Worm (Caenorhabditis elegans) whole organism, late embryonic: ENCODE results near the gene ints-13.

Source experiments
- C08G9.2 ChIP-seq: sonication (generic microtip); optimal IDR thresholded peaks from 2 replicates; lab custom pipeline; 2016; ENCODE audit warnings: mild to moderate bottlenecking, missing genetic modification characterization, moderate library complexity, missing compliant biosample characterization
- K02D7.2 ChIP-seq: sonication (generic microtip); optimal IDR thresholded peaks from 2 replicates; lab custom pipeline; 2017; ENCODE audit warnings: mild to moderate bottlenecking, missing genetic modification characterization, missing compliant biosample characterization
- T23F11.4 ChIP-seq: fragments of 200-800 bp; sonication (Bioruptor generic); optimal IDR thresholded peaks from 2 replicates; lab custom pipeline; 2018; ENCODE audit warnings: mild to moderate bottlenecking, missing genetic modification characterization, missing compliant biosample characterization
- Y22D7AL.16 ChIP-seq: sonication (generic microtip); optimal IDR thresholded peaks from 2 replicates; lab custom pipeline; 2016; ENCODE audit warnings: missing genetic modification characterization, missing compliant biosample characterization
- ahr-1 ChIP-seq: sonication (generic microtip); optimal IDR thresholded peaks from 2 replicates; lab custom pipeline; 2016; ENCODE audit warnings: missing genetic modification characterization, missing compliant biosample characterization
- ceh-14 ChIP-seq: sonication (generic microtip); optimal IDR thresholded peaks from 2 replicates; lab custom pipeline; 2016; ENCODE audit warnings: missing genotype, missing genetic modification characterization, missing compliant biosample characterization
- ceh-18 ChIP-seq: sonication (generic microtip); optimal IDR thresholded peaks from 2 replicates; lab custom pipeline; 2016; ENCODE audit warnings: missing genetic modification characterization, missing compliant biosample characterization
- ceh-22 ChIP-seq: sonication (generic microtip); optimal IDR thresholded peaks from 2 replicates; lab custom pipeline; 2017; ENCODE audit warnings: missing biosample characterization, missing genetic modification characterization
- ceh-24 ChIP-seq: sonication (generic microtip); optimal IDR thresholded peaks from 2 replicates; lab custom pipeline; 2016; ENCODE audit warnings: mild to moderate bottlenecking, missing genetic modification characterization, missing compliant biosample characterization
- ceh-31 ChIP-seq: sonication (generic microtip); optimal IDR thresholded peaks from 2 replicates; lab custom pipeline; 2016; ENCODE audit warnings: missing genetic modification characterization, missing compliant biosample characterization
- ceh-34 ChIP-seq: sonication (generic microtip); optimal IDR thresholded peaks from 2 replicates; lab custom pipeline; 2016; ENCODE audit warnings: mild to moderate bottlenecking, missing genetic modification characterization, missing compliant biosample characterization
- ceh-48 ChIP-seq: sonication (generic microtip); optimal IDR thresholded peaks from 2 replicates; lab custom pipeline; 2016; ENCODE audit warnings: missing genetic modification characterization, inconsistent platforms, missing compliant biosample characterization
- ceh-6 ChIP-seq: fragments of 200-800 bp; sonication (Bioruptor generic); optimal IDR thresholded peaks from 2 replicates; lab custom pipeline; 2018; ENCODE audit warnings: mild to moderate bottlenecking, missing genetic modification characterization, missing compliant biosample characterization
- che-1 ChIP-seq: sonication (generic microtip); optimal IDR thresholded peaks from 2 replicates; lab custom pipeline; 2016; ENCODE audit warnings: mild to moderate bottlenecking, missing genetic modification characterization, missing compliant biosample characterization
- elt-4 ChIP-seq: sonication (generic microtip); optimal IDR thresholded peaks from 2 replicates; lab custom pipeline; 2016; ENCODE audit warnings: missing genetic modification characterization, missing compliant biosample characterization
- fkh-6 ChIP-seq: sonication (generic microtip); optimal IDR thresholded peaks from 2 replicates; lab custom pipeline; 2016; ENCODE audit warnings: missing genetic modification characterization, missing compliant biosample characterization
- hlh-13 ChIP-seq: fragments of 200-800 bp; sonication (Bioruptor generic); optimal IDR thresholded peaks from 2 replicates; lab custom pipeline; 2018; ENCODE audit warnings: mild to moderate bottlenecking, missing genetic modification characterization, missing compliant biosample characterization
- hlh-15 ChIP-seq: sonication (generic microtip); optimal IDR thresholded peaks from 2 replicates; lab custom pipeline; 2016; ENCODE audit warnings: missing genetic modification characterization, missing compliant biosample characterization
- hlh-6 ChIP-seq: sonication (generic microtip); optimal IDR thresholded peaks from 2 replicates; lab custom pipeline; 2016; ENCODE audit warnings: missing genotype, missing genetic modification characterization, missing compliant biosample characterization
- lim-6 ChIP-seq: sonication (generic microtip); optimal IDR thresholded peaks from 2 replicates; lab custom pipeline; 2016; ENCODE audit warnings: missing genetic modification characterization, missing compliant biosample characterization
- nfya-1 ChIP-seq: sonication (generic microtip); optimal IDR thresholded peaks from 2 replicates; lab custom pipeline; 2017; ENCODE audit warnings: missing genetic modification characterization, mild to moderate bottlenecking, missing compliant biosample characterization, antibody characterized with exemption, moderate library complexity
- nhr-232 ChIP-seq: sonication (generic microtip); optimal IDR thresholded peaks from 2 replicates; lab custom pipeline; 2016; ENCODE audit warnings: missing genetic modification characterization, missing compliant biosample characterization
- npax-4 ChIP-seq: sonication (generic microtip); optimal IDR thresholded peaks from 2 replicates; lab custom pipeline; 2016; ENCODE audit warnings: missing genetic modification characterization, missing compliant biosample characterization
- pha-2 ChIP-seq: sonication (generic microtip); optimal IDR thresholded peaks from 2 replicates; lab custom pipeline; 2017; ENCODE audit warnings: mild to moderate bottlenecking, missing genetic modification characterization, missing compliant biosample characterization
- pqm-1 ChIP-seq: sonication (generic microtip); optimal IDR thresholded peaks from 2 replicates; lab custom pipeline; 2016; ENCODE audit warnings: missing genetic modification characterization, missing compliant biosample characterization
- pros-1 ChIP-seq: fragments of 150-350 bp; optimal IDR thresholded peaks from 2 replicates; lab custom pipeline; 2014; ENCODE audit warnings: missing biosample characterization, missing genetic modification reagents, missing genetic modification characterization
- sdc-2 ChIP-seq: sonication (generic microtip); optimal IDR thresholded peaks from 2 replicates; lab custom pipeline; 2016; ENCODE audit warnings: missing genotype, missing genetic modification characterization, missing compliant biosample characterization
- sox-2 ChIP-seq: fragments of 200-800 bp; sonication (Bioruptor generic); IDR thresholded peaks from 2 replicates; pipeline ENCODE4 v1.3.6; 2022; ENCODE audit warnings: missing genetic modification reagents, missing genetic modification characterization, missing compliant biosample characterization
- sox-4 ChIP-seq: sonication (generic microtip); optimal IDR thresholded peaks from 2 replicates; lab custom pipeline; 2017; ENCODE audit warnings: mild to moderate bottlenecking, missing genetic modification characterization, inconsistent platforms, missing compliant biosample characterization
- syd-9 ChIP-seq: sonication (generic microtip); optimal IDR thresholded peaks from 2 replicates; lab custom pipeline; 2016; ENCODE audit warnings: mild to moderate bottlenecking, missing genetic modification characterization, moderate library complexity, missing compliant biosample characterization
- tbx-7 ChIP-seq: sonication (generic microtip); optimal IDR thresholded peaks from 2 replicates; lab custom pipeline; 2016; ENCODE audit warnings: missing genotype, missing genetic modification characterization, missing compliant biosample characterization
- unc-55 ChIP-seq: sonication (generic microtip); optimal IDR thresholded peaks from 2 replicates; lab custom pipeline; 2017; ENCODE audit warnings: missing biosample characterization, missing genetic modification reagents, missing genetic modification characterization
- zip-5 ChIP-seq: sonication (generic microtip); optimal IDR thresholded peaks from 2 replicates; lab custom pipeline; 2016; ENCODE audit warnings: missing genetic modification characterization, missing compliant biosample characterization
- ztf-16 ChIP-seq: sonication (generic microtip); optimal IDR thresholded peaks from 2 replicates; lab custom pipeline; 2017; ENCODE audit warnings: missing genetic modification characterization, missing compliant biosample characterization

ints-13 gene

ce11 chrIV:207885-208284, 29.4 kb downstream of the ints-13 start, which contains the start of gene Y38C1AA.1:
Gene Y38C1AA.1 (plus strand): TSS chrIV:208185.
- TF ChIP-seq elt-4 (tag; lab: Kevin White, UChicago) (no peak), npax-4 (tag; lab: Kevin White, UChicago) (no peak), che-1 (tag; lab: Kevin White, UChicago) (no peak), sdc-2 (tag; lab: Kevin White, UChicago) (no peak), pqm-1 (tag; lab: Kevin White, UChicago) (no peak), ztf-16 (tag; lab: Kevin White, UChicago) (no peak)

- TF ChIP-seq che-1 (tag; lab: Kevin White, UChicago) (no peak), nfya-1 (tag; lab: Kevin White, UChicago) (no peak), Y22D7AL.16 (tag; lab: Kevin White, UChicago) (no peak), ztf-16 (tag; lab: Kevin White, UChicago) (no peak), pha-2 (tag; lab: Kevin White, UChicago) (no peak), T23F11.4 (no peak), lim-6 (tag; lab: Kevin White, UChicago) (no peak), sox-2 (GFP tag; lab: Robert Waterston, UW) (no peak), ceh-24 (tag; lab: Kevin White, UChicago) (no peak), zip-5 (no peak), tbx-7 (tag; lab: Kevin White, UChicago) (no peak), hlh-6 (tag; lab: Kevin White, UChicago) (no peak), ceh-48 (tag; lab: Kevin White, UChicago) (no peak), pros-1 (tag; lab: Kevin White, UChicago) (no peak), sox-4 (no peak), syd-9 (tag; lab: Kevin White, UChicago) (no peak), C08G9.2 (tag; lab: Kevin White, UChicago) (no peak), nhr-232 (no peak)
These were observed 32.3 kb downstream of the ints-13 start, which contains the start of gene coa-1 for ce11 chrIV:204998-205397. Gene coa-1 (plus strand): TSS chrIV:205298.

- TF ChIP-seq ztf-16 (tag; lab: Kevin White, UChicago) (no peak), hlh-6 (tag; lab: Kevin White, UChicago) (no peak), ceh-6 (GFP tag; lab: Kevin White, UChicago) (no peak), unc-55 (no peak), fkh-6 (tag; lab: Kevin White, UChicago) (no peak), sdc-2 (tag; lab: Kevin White, UChicago) (no peak), T23F11.4 (no peak), ceh-34 (tag; lab: Kevin White, UChicago) (no peak), elt-4 (tag; lab: Kevin White, UChicago) (no peak), ahr-1 (tag; lab: Kevin White, UChicago) (no peak), ceh-18 (tag; lab: Kevin White, UChicago) (no peak), hlh-13 (GFP tag; lab: Kevin White, UChicago) (no peak), ceh-22 (no peak), ceh-31 (tag; lab: Kevin White, UChicago) (no peak), hlh-15 (tag; lab: Kevin White, UChicago) (no peak), lim-6 (tag; lab: Kevin White, UChicago) (no peak), ceh-14 (no peak)
These were observed 34.2 kb downstream of the ints-13 start, which contains the start of gene gfrp-1 for ce11 chrIV:202921-203652. Gene gfrp-1 (plus strand): TSS chrIV:203602.

- no peak for TF ChIP-seq ceh-31 (tag; lab: Kevin White, UChicago)
- no peak for TF ChIP-seq unc-55
- TF ChIP-seq C08G9.2 (tag; lab: Kevin White, UChicago): no peak
- TF ChIP-seq npax-4 (tag; lab: Kevin White, UChicago): no peak
- TF ChIP-seq K02D7.2 (tag; lab: Kevin White, UChicago): no peak
These were observed 42.8 kb downstream of the ints-13 start, which contains the start of gene csn-3 for ce11 chrIV:194442-194841. Gene csn-3 (plus strand): TSS chrIV:194742.
